Worm (Caenorhabditis elegans): ENCODE measurements around the gene sre-34.

The sre-34 gene

ce11 chrII:12412417-12412816 lies 37.5 kb upstream of the sre-34 start, which contains the start of gene Y57A10C.1:
Gene Y57A10C.1, minus strand, starts transcription at chrII:12412517.
- no peak for TF ChIP-seq elt-1 (tag; optimal IDR thresholded peaks at IDR 0.05; ENCODE audit: borderline replicate concordance, insufficient read depth)
- TF ChIP-seq nhr-2 (tag; optimal IDR thresholded peaks at IDR 0.05): no peak
- no peak for TF ChIP-seq ceh-39 (tag; optimal IDR thresholded peaks at IDR 0.05)
- TF ChIP-seq M03D4.4 (tag; optimal IDR thresholded peaks at IDR 0.05): no peak
- no peak for TF ChIP-seq tbx-8 (GFP tag; optimal IDR thresholded peaks at IDR 0.05)
- TF ChIP-seq mls-2 (tag; optimal IDR thresholded peaks at IDR 0.05): no peak
- no peak for TF ChIP-seq ztf-11 (tag; optimal IDR thresholded peaks at IDR 0.05)
- TF ChIP-seq drap-1 (GFP tag; optimal IDR thresholded peaks at IDR 0.05): no peak
- TF ChIP-seq blmp-1 (tag; optimal IDR thresholded peaks at IDR 0.05): no peak
- TF ChIP-seq nhr-76 (tag; optimal IDR thresholded peaks at IDR 0.05): no peak
- no peak for TF ChIP-seq ceh-43 (GFP tag; optimal IDR thresholded peaks at IDR 0.05)
- TF ChIP-seq nhr-28 (tag; optimal IDR thresholded peaks at IDR 0.05): no peak
- no peak for TF ChIP-seq hlh-1 (tag; optimal IDR thresholded peaks at IDR 0.05)
- TF ChIP-seq mep-1 (tag; optimal IDR thresholded peaks at IDR 0.05): no peak

ce11 chrII:12414805-12415204 lies 35.1 kb upstream of the sre-34 start, which contains the start of gene Y57A10C.11:
Gene Y57A10C.11, minus strand, starts transcription at chrII:12414905.
- TF ChIP-seq mep-1 (tag; optimal IDR thresholded peaks at IDR 0.05) (no peak), cnd-1 (tag; optimal IDR thresholded peaks at IDR 0.05) (no peak), mls-2 (tag; optimal IDR thresholded peaks at IDR 0.05) (no peak)

- no peak for TF ChIP-seq elt-3 (tag; optimal IDR thresholded peaks at IDR 0.05)
- no peak for TF ChIP-seq flh-1 (GFP tag; optimal IDR thresholded peaks at IDR 0.05)
- no peak for TF ChIP-seq pha-4 (tag; optimal IDR thresholded peaks at IDR 0.05)
- TF ChIP-seq ceh-39 (tag; optimal IDR thresholded peaks at IDR 0.05): no peak
- TF ChIP-seq tbx-8 (GFP tag; optimal IDR thresholded peaks at IDR 0.05): no peak
- no peak for TF ChIP-seq mep-1 (tag; optimal IDR thresholded peaks at IDR 0.05)
- no peak for TF ChIP-seq nhr-12 (tag; optimal IDR thresholded peaks at IDR 0.05)
- TF ChIP-seq elt-1 (tag; optimal IDR thresholded peaks at IDR 0.05; ENCODE audit: borderline replicate concordance, insufficient read depth): no peak
- no peak for TF ChIP-seq lin-32 (GFP tag; optimal IDR thresholded peaks at IDR 0.05)
- TF ChIP-seq hlh-1 (tag; optimal IDR thresholded peaks at IDR 0.05): no peak
- TF ChIP-seq ham-2 (GFP tag; optimal IDR thresholded peaks at IDR 0.05): no peak
- TF ChIP-seq bed-3 (GFP tag; optimal IDR thresholded peaks at IDR 0.05): no peak
Observed at ce11 chrII:12417514-12417913, 32.4 kb upstream of the sre-34 start, which contains the start of gene sre-27. Gene sre-27, minus strand, starts transcription at chrII:12417614.

- TF ChIP-seq unc-39 (tag; optimal IDR thresholded peaks at IDR 0.05): no peak
- no peak for TF ChIP-seq nhr-2 (tag; optimal IDR thresholded peaks at IDR 0.05)
- no peak for TF ChIP-seq lin-13 (tag; optimal IDR thresholded peaks at IDR 0.05)
- TF ChIP-seq mls-2 (tag; optimal IDR thresholded peaks at IDR 0.05): no peak
- no peak for TF ChIP-seq ceh-39 (tag; optimal IDR thresholded peaks at IDR 0.05)
- no peak for TF ChIP-seq ceh-43 (GFP tag; optimal IDR thresholded peaks at IDR 0.05)
- TF ChIP-seq snpc-4 (tag; optimal IDR thresholded peaks at IDR 0.05): no peak
- no peak for TF ChIP-seq lin-32 (GFP tag; optimal IDR thresholded peaks at IDR 0.05)
- no peak for TF ChIP-seq drap-1 (GFP tag; optimal IDR thresholded peaks at IDR 0.05)
- no peak for TF ChIP-seq flh-1 (GFP tag; optimal IDR thresholded peaks at IDR 0.05)
- TF ChIP-seq ceh-83 (GFP tag; optimal IDR thresholded peaks at IDR 0.05): no peak
- no peak for TF ChIP-seq lsy-2 (tag; optimal IDR thresholded peaks at IDR 0.05)
- TF ChIP-seq ces-1 (GFP tag; optimal IDR thresholded peaks at IDR 0.05): no peak
- no peak for TF ChIP-seq zip-8 (tag; optimal IDR thresholded peaks at IDR 0.05)
- TF ChIP-seq nhr-76 (tag; optimal IDR thresholded peaks at IDR 0.05): no peak
Observed at ce11 chrII:12417996-12418395, 32.0 kb upstream of the sre-34 start.

- TF ChIP-seq nhr-28 (tag; optimal IDR thresholded peaks at IDR 0.05): no peak
- no peak for TF ChIP-seq tbx-8 (GFP tag; optimal IDR thresholded peaks at IDR 0.05)
- TF ChIP-seq zip-8 (tag; optimal IDR thresholded peaks at IDR 0.05): no peak
- no peak for TF ChIP-seq unc-120 (tag; optimal IDR thresholded peaks at IDR 0.05; ENCODE audit: poor library complexity, severe bottlenecking)
- TF ChIP-seq mab-5 (tag; optimal IDR thresholded peaks at IDR 0.05): no peak
- TF ChIP-seq nhr-2 (tag; optimal IDR thresholded peaks at IDR 0.05): no peak
- TF ChIP-seq mep-1 (tag; optimal IDR thresholded peaks at IDR 0.05): no peak
- TF ChIP-seq sptf-1 (tag; optimal IDR thresholded peaks at IDR 0.05): no peak
- no peak for TF ChIP-seq cnd-1 (tag; optimal IDR thresholded peaks at IDR 0.05)
- no peak for TF ChIP-seq ces-1 (GFP tag; optimal IDR thresholded peaks at IDR 0.05)
Observed at ce11 chrII:12420486-12420885, 29.5 kb upstream of the sre-34 start, which contains the start of gene sre-26. Gene sre-26, minus strand, starts transcription at chrII:12420586.
